Fruit fly (Drosophila melanogaster) whole organism, wandering third instar larva: ENCODE measurements around the gene CG14913.

Experiments used
- Abd-B ChIP-seq: fragments of >200 bp; optimal IDR thresholded peaks from 2 replicates; lab custom pipeline; 2017; ENCODE audit warnings: missing biosample characterization, missing genetic modification characterization
- CG32264 ChIP-seq: fragments of 200-800 bp; sonication (Bioruptor generic); optimal IDR thresholded peaks from 2 replicates; lab custom pipeline; 2016; ENCODE audit warnings: missing biosample characterization, missing genetic modification characterization
- CG9705 ChIP-seq: fragments of 200-800 bp; sonication (Bioruptor generic); optimal IDR thresholded peaks from 2 replicates; lab custom pipeline; 2018; ENCODE audit warnings: missing biosample characterization, mild to moderate bottlenecking, missing genetic modification characterization
- CrebA ChIP-seq: fragments of 200-800 bp; sonication (Bioruptor generic); optimal IDR thresholded peaks from 2 replicates; lab custom pipeline; 2016; ENCODE audit warnings: missing biosample characterization, mild to moderate bottlenecking, missing genetic modification characterization, borderline replicate concordance
- Dfd ChIP-seq: fragments of >200 bp; optimal IDR thresholded peaks from 2 replicates; lab custom pipeline; 2017; ENCODE audit warnings: missing biosample characterization, missing genetic modification characterization
- Dif ChIP-seq: fragments of 200-275, 200-300 bp; sonication (Bioruptor generic); optimal IDR thresholded peaks from 2 replicates; lab custom pipeline; 2018; ENCODE audit warnings: missing biosample characterization, missing genetic modification characterization; ENCODE audit not compliant: partially characterized antibody
- GATAd ChIP-seq: sonication (Bioruptor generic); optimal IDR thresholded peaks from 2 replicates; lab custom pipeline; 2016; ENCODE audit warnings: missing biosample characterization, missing genetic modification characterization
- HLH106 ChIP-seq: fragments of 200-800 bp; optimal IDR thresholded peaks from 3 replicates; lab custom pipeline; 2019; ENCODE audit warnings: missing biosample characterization, mild to moderate bottlenecking, missing genetic modification characterization, moderate library complexity
- Hnf4 ChIP-seq: fragments of 200-800 bp; sonication (Bioruptor generic); optimal IDR thresholded peaks from 2 replicates; lab custom pipeline; 2016; ENCODE audit warnings: missing biosample characterization, mild to moderate bottlenecking, missing genetic modification characterization
- Hr78 ChIP-seq: fragments of >200 bp; optimal IDR thresholded peaks from 2 replicates; lab custom pipeline; 2017; ENCODE audit warnings: missing biosample characterization, missing genetic modification characterization
- Hr83 ChIP-seq: fragments of 200-300 bp; sonication (Bioruptor generic); optimal IDR thresholded peaks from 2 replicates; lab custom pipeline; 2016; ENCODE audit warnings: missing biosample characterization, mild to moderate bottlenecking, missing genetic modification characterization, moderate library complexity; ENCODE audit not compliant: poor library complexity, severe bottlenecking
- Jra ChIP-seq: sonication (Bioruptor generic); optimal IDR thresholded peaks from 2 replicates; lab custom pipeline; 2016; ENCODE audit warnings: missing biosample characterization, missing genetic modification characterization
- Mio ChIP-seq: sonication (Bioruptor generic); optimal IDR thresholded peaks from 2 replicates; lab custom pipeline; 2016; ENCODE audit warnings: missing biosample characterization, missing genetic modification characterization
- Myc ChIP-seq: fragments of >200 bp; optimal IDR thresholded peaks from 2 replicates; lab custom pipeline; 2017
- N ChIP-seq: fragments of >200 bp; optimal IDR thresholded peaks from 2 replicates; lab custom pipeline; 2018; ENCODE audit warnings: missing biosample characterization, missing external identifiers, missing genetic modification characterization
- OdsH ChIP-seq: fragments of 200-800 bp; sonication (Bioruptor generic); optimal IDR thresholded peaks from 2 replicates; lab custom pipeline; 2016; ENCODE audit warnings: missing biosample characterization, mild to moderate bottlenecking, missing genetic modification characterization
- Rel ChIP-seq, 2 experiments: fragments of 200-800 bp; sonication (Bioruptor generic) in 1 of 2; optimal IDR thresholded peaks; 2 replicates in 1 of 2; 3 replicates in 1 of 2; lab custom pipeline; 2016 to 2019; ENCODE audit warnings: mild to moderate bottlenecking in 2 of 2, missing biosample characterization in 2 of 2, missing genetic modification characterization in 2 of 2, moderate library complexity in 1 of 2
- Sp1 ChIP-seq: fragments of 200-800 bp; sonication (Bioruptor generic); optimal IDR thresholded peaks from 3 replicates; lab custom pipeline; 2019; ENCODE audit warnings: missing biosample characterization, mild to moderate bottlenecking, missing genetic modification characterization, moderate library complexity
- Vsx2 ChIP-seq: fragments of 200-300, 225-300 bp; sonication (Bioruptor generic); optimal IDR thresholded peaks from 2 replicates; lab custom pipeline; 2018; ENCODE audit warnings: missing biosample characterization, missing genetic modification characterization; ENCODE audit not compliant: partially characterized antibody
- br ChIP-seq: fragments of 200-800 bp; sonication (Bioruptor generic); optimal IDR thresholded peaks from 2 replicates; lab custom pipeline; 2016; ENCODE audit warnings: missing biosample characterization, missing genetic modification characterization
- brk ChIP-seq: fragments of 200-800 bp; sonication (Bioruptor generic); optimal IDR thresholded peaks from 2 replicates; lab custom pipeline; 2016; ENCODE audit warnings: missing biosample characterization, mild to moderate bottlenecking, missing genetic modification characterization
- dl ChIP-seq, 2 experiments: fragments of 175-275, 200-275 bp in 1 of 2; fragments of 200-275 bp in 1 of 2; sonication (Bioruptor generic); optimal IDR thresholded peaks; lab custom pipeline; 2018; ENCODE audit warnings: mild to moderate bottlenecking in 2 of 2, missing biosample characterization in 2 of 2, missing genetic modification characterization in 2 of 2, moderate library complexity in 2 of 2; ENCODE audit not compliant: partially characterized antibody in 2 of 2, insufficient read depth in 1 of 2
- dmrt93B ChIP-seq: fragments of 200-800 bp; sonication (Bioruptor generic); optimal IDR thresholded peaks from 2 replicates; lab custom pipeline; 2018; ENCODE audit warnings: missing biosample characterization, mild to moderate bottlenecking, missing genetic modification characterization
- dsf ChIP-seq: sonication (Bioruptor generic); optimal IDR thresholded peaks from 2 replicates; lab custom pipeline; 2016; ENCODE audit warnings: missing biosample characterization, missing genetic modification characterization, borderline replicate concordance
- ey ChIP-seq: fragments of 200-800 bp; sonication (Bioruptor generic); optimal IDR thresholded peaks from 2 replicates; lab custom pipeline; 2016; ENCODE audit warnings: missing biosample characterization, missing genetic modification characterization
- foxo ChIP-seq, 2 experiments: fragments of 200-800 bp; sonication (Bioruptor generic); optimal IDR thresholded peaks; 2 replicates in 1 of 2; 3 replicates in 1 of 2; lab custom pipeline; 2016 to 2017; ENCODE audit warnings: missing biosample characterization in 2 of 2, missing genetic modification characterization in 2 of 2
- fru ChIP-seq: fragments of 200-800 bp; sonication (Bioruptor generic); optimal IDR thresholded peaks from 3 replicates; lab custom pipeline; 2016; ENCODE audit warnings: missing biosample characterization, mild to moderate bottlenecking, missing genetic modification characterization
- h ChIP-seq: fragments of 200-800 bp; sonication (Bioruptor generic); optimal IDR thresholded peaks from 3 replicates; lab custom pipeline; 2016; ENCODE audit warnings: missing biosample characterization, mild to moderate bottlenecking, missing genetic modification characterization
- jim ChIP-seq: fragments of 175-275, 200-325 bp; sonication (Bioruptor generic); optimal IDR thresholded peaks from 2 replicates; lab custom pipeline; 2016; ENCODE audit warnings: missing biosample characterization, mild to moderate bottlenecking, missing genetic modification characterization
- lola ChIP-seq: fragments of >200 bp; optimal IDR thresholded peaks from 2 replicates; lab custom pipeline; 2017; ENCODE audit warnings: missing biosample characterization, missing genetic modification characterization
- pan ChIP-seq: fragments of >200 bp; optimal IDR thresholded peaks from 2 replicates; lab custom pipeline; 2017
- psq ChIP-seq: fragments of 200-800 bp; sonication (Bioruptor generic); optimal IDR thresholded peaks from 3 replicates; lab custom pipeline; 2017; ENCODE audit warnings: missing biosample characterization, mild to moderate bottlenecking, missing genetic modification characterization, moderate library complexity
- rgr ChIP-seq: fragments of 200-800 bp; sonication (Bioruptor generic); optimal IDR thresholded peaks from 3 replicates; lab custom pipeline; 2016; ENCODE audit warnings: missing biosample characterization, mild to moderate bottlenecking, missing genetic modification characterization
- sage ChIP-seq: fragments of 200-800 bp; sonication (Bioruptor generic); optimal IDR thresholded peaks from 2 replicates; lab custom pipeline; 2016; ENCODE audit warnings: missing biosample characterization, mild to moderate bottlenecking, missing genetic modification characterization
- sv ChIP-seq: fragments of 200-800 bp; sonication (Bioruptor generic); optimal IDR thresholded peaks from 3 replicates; lab custom pipeline; 2016; ENCODE audit warnings: missing biosample characterization, missing genetic modification characterization
- tai ChIP-seq: sonication (Bioruptor generic); optimal IDR thresholded peaks from 2 replicates; lab custom pipeline; 2016; ENCODE audit warnings: missing biosample characterization, missing genetic modification characterization
- usp ChIP-seq: fragments of >200 bp; optimal IDR thresholded peaks from 2 replicates; lab custom pipeline; 2017; ENCODE audit warnings: missing biosample characterization, missing genetic modification characterization
- woc ChIP-seq: sonication (Bioruptor generic); optimal IDR thresholded peaks from 2 replicates; lab custom pipeline; 2016; ENCODE audit warnings: missing biosample characterization, mild to moderate bottlenecking, missing genetic modification characterization

CG14913 gene

DNA sequence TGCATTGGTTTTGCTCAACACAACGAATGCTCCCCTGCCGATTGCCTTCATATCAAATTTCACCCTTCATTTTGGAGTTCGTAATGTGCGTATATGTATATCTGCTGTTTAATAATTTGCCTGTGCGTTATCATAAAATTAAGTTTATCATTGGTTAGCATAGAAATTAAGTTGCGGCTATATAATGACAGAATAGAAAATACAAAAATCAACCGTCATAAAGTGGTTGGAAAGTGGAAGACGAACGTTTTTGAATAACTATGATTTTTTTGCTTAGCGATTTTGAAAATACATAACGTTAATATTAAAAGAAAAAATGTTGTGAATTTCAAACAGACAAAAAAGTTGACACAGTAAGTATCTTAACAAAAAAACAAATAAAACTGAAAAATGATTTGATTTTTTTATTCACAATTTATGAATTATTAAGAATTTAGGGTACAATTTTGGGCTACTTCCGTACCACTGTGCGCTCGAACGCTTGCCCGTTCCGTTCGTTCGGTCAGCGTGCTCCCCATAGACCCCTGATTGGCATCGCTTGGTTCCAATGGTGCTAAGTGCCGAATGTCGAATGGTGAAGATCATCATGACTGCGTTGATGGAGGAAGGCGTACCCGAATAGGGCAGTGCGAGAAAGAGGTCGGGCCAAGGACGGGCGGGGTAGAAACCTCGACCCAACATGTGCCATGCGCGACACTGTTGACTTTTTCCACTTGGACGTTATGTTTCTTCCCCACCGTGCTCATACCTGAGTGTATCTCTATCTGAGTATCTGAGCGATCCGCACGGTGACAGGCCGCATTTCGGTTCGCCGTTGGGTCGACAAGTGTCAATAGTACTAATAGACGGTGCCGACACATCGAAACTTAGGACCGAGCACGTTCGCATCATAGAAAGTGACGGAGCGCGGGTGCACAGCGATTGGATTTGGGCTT is 21.1 kb downstream of the CG14913 start:
- TF ChIP-seq rgr (GFP tag; lab: Kevin White, UChicago) (peak; percentile 16), CrebA (GFP tag; lab: Kevin White, UChicago) (no peak), Sp1 (no peak), sage (GFP tag; lab: Kevin White, UChicago) (no peak), woc (GFP tag; lab: Kevin White, UChicago) (no peak), Hr78 (GFP tag; lab: Kevin White, UChicago) (no peak), lola (GFP tag; lab: Kevin White, UChicago) (no peak), pan (lab: Kevin White, UChicago) (no peak), psq (no peak), ey (GFP tag; lab: Kevin White, UChicago) (no peak), usp (GFP tag; lab: Kevin White, UChicago) (no peak), brk (GFP tag; lab: Kevin White, UChicago) (no peak), dsf (GFP tag; lab: Kevin White, UChicago) (no peak), Vsx2 (GFP tag; lab: Kevin White, UChicago) (no peak), Abd-B (GFP tag; lab: Kevin White, UChicago) (no peak), Hr83 (GFP tag; lab: Kevin White, UChicago) (no peak), tai (peak; percentile 43), GATAd (GFP tag; lab: Kevin White, UChicago) (no peak), Dif (GFP tag; lab: Kevin White, UChicago) (no peak), HLH106 (no peak), Jra (no peak), Myc (lab: Kevin White, UChicago) (no peak), br (GFP tag; lab: Kevin White, UChicago) (peak; percentile 36), Mio (GFP tag; lab: Kevin White, UChicago) (no peak), sv (GFP tag; lab: Kevin White, UChicago) (peak; percentile 43), OdsH (no peak), Hnf4 (GFP tag; lab: Kevin White, UChicago) (no peak), foxo (GFP tag; optimal IDR thresholded peaks at IDR 0.05; lab: Kevin White, UChicago) (no peak), CG9705 (GFP tag; lab: Kevin White, UChicago) (no peak), CG32264 (GFP tag; lab: Kevin White, UChicago) (no peak), jim (GFP tag; lab: Kevin White, UChicago) (no peak), Dfd (GFP tag; lab: Kevin White, UChicago) (no peak), Rel (GFP tag; optimal IDR thresholded peaks at IDR 0.05; lab: Kevin White, UChicago) (no peak), Rel (tag; optimal IDR thresholded peaks at IDR 0.05; lab: Kevin White, UChicago) (no peak), fru (GFP tag; lab: Kevin White, UChicago) (peak; percentile 27), N (GFP tag; lab: Kevin White, UChicago) (no peak), h (no peak), dl (GFP tag; optimal IDR thresholded peaks at IDR 0.05; lab: Kevin White, UChicago; ENCODE audit: insufficient read depth in 1 of 2, partially characterized antibody in 2 of 2) (no peak), dmrt93B (GFP tag; lab: Kevin White, UChicago) (no peak)
- TF ChIP-seq, all 38 proteins: peak for 5

DNA sequence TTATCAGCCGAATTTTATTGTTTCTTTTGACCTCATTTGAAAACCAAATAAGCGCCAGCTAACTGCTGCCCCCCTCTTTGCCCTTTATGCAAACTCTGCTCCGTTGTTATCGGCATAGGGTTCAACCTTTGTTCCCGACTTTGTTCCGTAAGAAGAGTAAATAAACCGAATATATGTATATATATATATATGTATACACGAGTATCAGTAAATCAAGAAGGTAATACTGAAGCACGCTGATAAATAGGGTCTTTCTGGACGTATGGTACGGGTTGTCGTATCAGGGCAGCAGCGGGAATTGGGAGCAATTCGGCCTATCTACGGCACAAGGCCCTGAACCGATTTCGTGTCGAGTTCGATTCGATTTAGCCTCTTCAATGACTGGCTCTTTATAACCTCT is 22.1 kb downstream of the CG14913 start:
- no peak for TF ChIP-seq Rel (GFP tag; optimal IDR thresholded peaks at IDR 0.05; lab: Kevin White, UChicago)
- TF ChIP-seq Rel (tag; optimal IDR thresholded peaks at IDR 0.05; lab: Kevin White, UChicago), result peak; percentile 36
- TF ChIP-seq Dif (GFP tag; lab: Kevin White, UChicago), result peak; percentile 38
- TF ChIP-seq sage (GFP tag; lab: Kevin White, UChicago), result peak; percentile 11
- peak; percentile 34 for TF ChIP-seq h
- TF ChIP-seq brk (GFP tag; lab: Kevin White, UChicago), result peak; percentile 54
- TF ChIP-seq dsf (GFP tag; lab: Kevin White, UChicago), result no peak
- no peak for TF ChIP-seq OdsH
- TF ChIP-seq br (GFP tag; lab: Kevin White, UChicago), result no peak
- TF ChIP-seq fru (GFP tag; lab: Kevin White, UChicago), result no peak
- TF ChIP-seq dmrt93B (GFP tag; lab: Kevin White, UChicago), result no peak
- TF ChIP-seq, all 38 proteins: peak for 5
